Worm (Caenorhabditis elegans): ENCODE measurements around the gene wht-8.
A peak's percentile ranks its signal among the peaks of the same experiment; 100 is the strongest.

Gene wht-8

ce11 chrIII:11194123-11194522 lies 24.5 kb upstream of the wht-8 start (continued):
- TF ChIP-seq F49E8.2 (tag; optimal IDR thresholded peaks at IDR 0.05; ENCODE audit: borderline replicate concordance) = no peak
- no peak for TF ChIP-seq zip-11 (GFP tag; IDR thresholded peaks at IDR 0.05)

ce11 chrIII:11195140-11195539 lies 23.5 kb upstream of the wht-8 start, which contains the start of gene tra-1:
tra-1 (minus strand) TSS chrIII:11195201.
- TF ChIP-seq F49E8.2 (tag; optimal IDR thresholded peaks at IDR 0.05; ENCODE audit: borderline replicate concordance) (no peak), aha-1 (tag) (peak; percentile 83)

DNA sequence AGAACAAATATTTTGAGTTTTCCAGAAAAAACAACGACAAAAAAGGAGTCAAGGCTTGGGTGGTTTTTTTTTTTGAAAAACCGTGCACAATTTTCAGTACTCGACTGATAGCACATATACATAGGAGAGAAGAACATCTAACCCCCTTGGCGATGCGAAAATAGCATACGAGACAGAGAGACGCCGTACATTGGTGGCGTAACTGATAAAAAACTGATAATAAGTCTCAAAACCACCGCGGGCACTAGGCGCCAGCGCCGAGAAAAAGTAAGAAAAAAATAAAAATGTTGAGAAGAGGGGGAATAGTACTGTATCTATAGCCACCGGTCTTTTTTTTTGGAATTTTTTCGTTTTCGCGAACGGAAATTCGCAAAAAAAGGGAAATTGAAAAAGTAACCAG lies 23.0 kb upstream of the wht-8 start:
- TF ChIP-seq hlh-11 (tag; optimal IDR thresholded peaks at IDR 0.05) (peak; percentile 59), zfp-3 (GFP tag; conservative IDR thresholded peaks at IDR 0.05) (no peak), lir-3 (tag; optimal IDR thresholded peaks at IDR 0.05) (no peak), Y48G9A.11 (GFP tag; IDR thresholded peaks at IDR 0.05) (no peak), ces-1 (GFP tag; optimal IDR thresholded peaks at IDR 0.05) (no peak), jun-1 (tag; optimal IDR thresholded peaks at IDR 0.05) (no peak), mdt-29 (GFP tag; IDR thresholded peaks at IDR 0.05) (no peak), madf-5 (GFP tag; IDR thresholded peaks at IDR 0.05) (no peak), gei-8 (GFP tag; optimal IDR thresholded peaks at IDR 0.05) (no peak), dve-1 (tag; optimal IDR thresholded peaks at IDR 0.05; ENCODE audit: insufficient read depth) (peak; percentile 28), spr-3 (GFP tag; optimal IDR thresholded peaks at IDR 0.05) (no peak), F37D6.2 (tag; optimal IDR thresholded peaks at IDR 0.05) (no peak), nhr-6 (tag; optimal IDR thresholded peaks at IDR 0.05) (no peak), ztf-11 (tag; optimal IDR thresholded peaks at IDR 0.05) (no peak), pha-4 (GFP tag; IDR thresholded peaks at IDR 0.05) (no peak), pha-4 (tag; optimal IDR thresholded peaks at IDR 0.05) (no peak), ctbp-1 (GFP tag; IDR thresholded peaks at IDR 0.05) (0 out of 2 replicates have a peak, but pooled peaks have one; percentile 20), zag-1 (tag; optimal IDR thresholded peaks at IDR 0.05) (no peak), T20F7.1 (GFP tag; optimal IDR thresholded peaks at IDR 0.05) (no peak), dmd-9 (GFP tag; IDR thresholded peaks at IDR 0.05) (no peak), D1046.2 (GFP tag; IDR thresholded peaks at IDR 0.05) (no peak), nhr-41 (GFP tag; IDR thresholded peaks at IDR 0.05) (no peak), dmd-6 (GFP tag; IDR thresholded peaks at IDR 0.05) (peak; percentile 48), ceh-32 (tag; optimal IDR thresholded peaks at IDR 0.05; ENCODE audit: poor library complexity) (no peak), nhr-77 (tag; optimal IDR thresholded peaks at IDR 0.05) (no peak), ceh-28 (tag; optimal IDR thresholded peaks at IDR 0.05) (no peak), aha-1 (tag) (no peak), pqm-1 (tag; optimal IDR thresholded peaks at IDR 0.05) (peak; percentile 79), Y75B8A.6 (GFP tag; IDR thresholded peaks at IDR 0.05) (no peak), nhr-28 (tag; optimal IDR thresholded peaks at IDR 0.05) (peak; percentile 34), lin-29 (GFP tag; IDR thresholded peaks at IDR 0.05) (no peak), saeg-2 (GFP tag; IDR thresholded peaks at IDR 0.05) (no peak), set-16 (GFP tag; IDR thresholded peaks at IDR 0.05) (no peak), egl-27 (tag; optimal IDR thresholded peaks at IDR 0.05) (no peak), unc-62 (GFP tag; optimal IDR thresholded peaks at IDR 0.05 in 1 of 2) (no peak), unc-62 (tag; optimal IDR thresholded peaks at IDR 0.05) (no peak), F49E8.2 (tag; optimal IDR thresholded peaks at IDR 0.05; ENCODE audit: borderline replicate concordance) (no peak), nhr-10 (tag; optimal IDR thresholded peaks at IDR 0.05) (no peak), ama-1 (optimal IDR thresholded peaks at IDR 0.05) (no peak), ceh-44 (GFP tag; IDR thresholded peaks at IDR 0.05) (no peak), lsy-2 (tag; optimal IDR thresholded peaks at IDR 0.05) (no peak), zip-2 (tag; optimal IDR thresholded peaks at IDR 0.05) (no peak), F26F4.8 (GFP tag; conservative IDR thresholded peaks at IDR 0.05) (no peak), tag-97 (GFP tag; IDR thresholded peaks at IDR 0.05) (no peak), php-3 (GFP tag; IDR thresholded peaks at IDR 0.05) (no peak), Y5F2A.4 (GFP tag; optimal IDR thresholded peaks at IDR 0.05) (no peak), zfp-2 (tag; optimal IDR thresholded peaks at IDR 0.05) (no peak), vab-7 (GFP tag; IDR thresholded peaks at IDR 0.05) (no peak)
